Fruit fly (Drosophila melanogaster) whole organism: ENCODE results near the gene CG31897.

ENCODE experiments used
- CG8478 ChIP-seq: fragments of >200 bp; optimal IDR thresholded peaks from 2 replicates; lab custom pipeline; 2018; ENCODE audit warnings: inconsistent platforms
- Dll ChIP-seq: fragments of >200 bp; optimal IDR thresholded peaks from 2 replicates; lab custom pipeline; 2017
- EcR ChIP-seq, 2 experiments: fragments of >200 bp; optimal IDR thresholded peaks; 2 replicates each; lab custom pipeline; 2017; ENCODE audit warnings: missing biosample characterization in 2 of 2, missing genetic modification characterization in 2 of 2, missing genetic modification reagents in 2 of 2
- pan ChIP-seq: fragments of >200 bp; optimal IDR thresholded peaks from 2 replicates; lab custom pipeline; 2017
- psq ChIP-seq: fragments of >200 bp; optimal IDR thresholded peaks from 2 replicates; lab custom pipeline; 2017
- usp ChIP-seq: fragments of >200 bp; optimal IDR thresholded peaks from 2 replicates; lab custom pipeline; 2017; ENCODE audit warnings: missing biosample characterization, missing genetic modification characterization, mixed read lengths

DNA sequence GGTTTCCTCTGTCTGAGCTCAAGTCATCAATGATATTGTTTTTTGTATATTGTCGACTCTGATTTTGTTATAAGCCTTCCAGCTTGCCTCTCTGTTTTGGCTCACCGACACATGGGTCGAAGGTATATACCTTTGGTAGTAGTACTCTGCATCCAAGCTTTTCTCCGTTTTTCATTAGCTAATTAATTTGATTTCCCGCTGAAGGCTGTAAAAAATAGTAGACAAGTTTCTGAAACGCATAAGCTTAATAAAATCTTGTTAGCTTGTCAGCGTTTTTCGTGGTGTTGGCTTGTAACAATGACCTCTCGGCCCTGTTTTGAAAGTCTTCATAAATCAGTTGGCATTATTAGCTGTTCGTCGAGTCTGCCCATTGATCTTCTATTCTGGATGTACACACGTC lies 38.6 kb downstream of the CG31897 start:
- TF ChIP-seq pan (lab: Kevin White, UChicago) (no peak), CG8478 (lab: Kevin White, UChicago) (no peak), psq (lab: Kevin White, UChicago) (no peak), usp (GFP tag; lab: Kevin White, UChicago) (no peak), EcR (GFP tag; optimal IDR thresholded peaks at IDR 0.05; lab: Kevin White, UChicago) (no peak), Dll (lab: Kevin White, UChicago) (no peak)
